Worm (Caenorhabditis elegans) whole organism, L4/young adult: ENCODE results near the gene glb-21.

ENCODE experiments used
- W03F9.2 ChIP-seq: fragments of 150-350 bp; optimal IDR thresholded peaks from 2 replicates; lab custom pipeline; 2014; ENCODE audit warnings: missing biosample characterization, missing genetic modification characterization
- dao-5 ChIP-seq: sonication (generic microtip); optimal IDR thresholded peaks from 2 replicates; lab custom pipeline; 2016; ENCODE audit warnings: missing genotype, missing genetic modification characterization, moderate library complexity, missing compliant biosample characterization
- him-1 ChIP-seq: sonication (generic microtip); optimal IDR thresholded peaks from 2 replicates; lab custom pipeline; 2016; ENCODE audit warnings: missing genotype, missing genetic modification reagents, missing genetic modification characterization, missing compliant biosample characterization

DNA sequence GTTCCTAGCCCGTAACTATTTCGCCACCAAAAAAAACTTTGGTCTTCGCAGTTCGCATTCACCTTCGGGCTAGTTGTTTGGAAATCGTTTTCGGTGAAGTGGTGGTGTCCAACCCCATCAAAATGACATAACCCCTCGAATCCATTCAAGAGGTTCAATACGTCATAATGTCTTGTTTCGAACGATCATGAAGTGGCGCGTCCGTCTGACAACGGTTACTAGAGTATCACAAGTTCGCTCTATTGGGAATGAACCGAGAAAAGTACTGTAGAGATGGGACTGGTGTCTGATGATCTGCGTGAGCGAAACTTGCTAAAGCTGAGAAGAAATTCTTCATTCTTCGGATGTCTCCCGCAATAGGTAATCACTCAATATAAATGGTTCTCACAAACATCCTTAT lies 16.1 kb upstream of the glb-21 start, which contains the start of gene ZC168.2:
- TF ChIP-seq him-1 (tag; lab: Kevin White, UChicago) (no peak), dao-5 (no peak), W03F9.2 (tag; lab: Kevin White, UChicago) (no peak)
